Fruit fly (Drosophila melanogaster) whole organism, pupa: ENCODE results near the gene CG4572.

Experiments used
- CG10348 ChIP-seq: fragments of 200-800 bp; sonication (Bioruptor generic); IDR thresholded peaks from 2 replicates; pipeline ENCODE4 v1.3.6; 2022; ENCODE audit warnings: missing biosample characterization, missing genetic modification characterization
- CG14655 ChIP-seq: fragments of 200-800 bp; sonication (Bioruptor generic); optimal IDR thresholded peaks from 3 replicates; lab custom pipeline; 2017; ENCODE audit warnings: mild to moderate bottlenecking, missing biosample characterization, missing genetic modification reagents, missing genetic modification characterization
- CG32121 ChIP-seq: fragments of 200-800 bp; sonication (Bioruptor generic); IDR thresholded peaks from 2 replicates; pipeline ENCODE4 v1.3.6; 2022; ENCODE audit warnings: missing biosample characterization, missing genetic modification characterization
- CG34367 ChIP-seq: fragments of 200-800 bp; sonication (Bioruptor generic); optimal IDR thresholded peaks from 2 replicates; lab custom pipeline; 2018; ENCODE audit warnings: missing biosample characterization, mild to moderate bottlenecking, missing genetic modification characterization
- CG8159 ChIP-seq: fragments of 200-800 bp; sonication (Bioruptor generic); optimal IDR thresholded peaks from 3 replicates; lab custom pipeline; 2018; ENCODE audit warnings: missing biosample characterization, mild to moderate bottlenecking, missing genetic modification characterization, moderate library complexity
- Ets98B ChIP-seq: fragments of 200-800 bp; sonication (Bioruptor generic); IDR thresholded peaks from 2 replicates; pipeline ENCODE4 v1.3.6; 2022; ENCODE audit warnings: missing biosample characterization, missing genetic modification characterization
- Pif1A ChIP-seq: fragments of 200-800 bp; sonication (Bioruptor generic); optimal IDR thresholded peaks from 3 replicates; lab custom pipeline; 2016; ENCODE audit warnings: missing biosample characterization, missing genetic modification characterization
- Pif1B ChIP-seq: fragments of 200-800 bp; sonication (Bioruptor generic); optimal IDR thresholded peaks from 3 replicates; lab custom pipeline; 2016; ENCODE audit warnings: missing biosample characterization, missing genetic modification characterization
- fd96Ca ChIP-seq: fragments of 200-800 bp; sonication (Bioruptor generic); IDR thresholded peaks from 3 replicates; pipeline ENCODE4 v1.3.6; 2022; ENCODE audit warnings: missing biosample characterization, missing genetic modification characterization
- gl ChIP-seq: fragments of 200-800 bp; sonication (Bioruptor generic); optimal IDR thresholded peaks from 2 replicates; lab custom pipeline; 2018; ENCODE audit warnings: missing biosample characterization, mild to moderate bottlenecking, missing genetic modification characterization
- rn ChIP-seq: fragments of 200-800 bp; sonication (Bioruptor generic); IDR thresholded peaks from 2 replicates; pipeline ENCODE4 v1.3.6; 2022; ENCODE audit warnings: missing biosample characterization, missing genetic modification characterization

DNA sequence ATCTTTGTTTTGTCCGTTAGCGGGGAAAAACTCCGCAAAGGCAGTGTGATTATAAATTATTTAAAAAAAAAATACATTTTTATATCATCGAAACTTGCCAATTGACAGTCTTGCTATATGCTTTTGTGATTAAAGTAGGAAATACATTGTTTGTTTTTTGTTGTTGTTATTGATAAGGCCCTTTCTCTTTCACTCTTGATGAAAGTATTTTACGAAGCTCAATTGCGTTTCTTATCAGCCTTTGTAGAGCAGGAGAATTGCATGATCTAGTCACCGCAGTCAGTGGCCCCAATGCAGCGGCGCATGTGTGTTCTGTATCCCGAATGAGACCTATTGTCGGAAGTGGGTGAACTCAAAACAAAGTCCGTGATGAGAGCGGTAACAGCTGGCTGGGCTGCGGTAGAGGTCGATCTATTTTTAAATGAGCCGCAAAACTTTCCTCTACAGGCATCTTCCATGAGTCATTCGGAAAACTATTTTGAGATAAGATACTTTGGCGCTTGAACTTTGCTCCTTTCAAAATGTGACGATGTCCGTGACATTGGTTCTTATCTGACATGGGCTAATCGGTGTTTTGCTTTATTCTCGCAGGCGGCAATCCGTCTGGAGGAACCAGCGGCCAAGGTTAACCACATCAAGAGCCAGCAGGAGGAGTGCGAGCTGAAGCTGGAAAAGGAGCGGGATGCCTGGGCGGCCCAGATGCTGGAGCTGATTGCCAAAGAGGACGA is 46.3 kb upstream of the CG4572 start:
- TF ChIP-seq Pif1A (GFP tag; lab: Kevin White, UChicago) (peak; percentile 45), gl (tag; lab: Kevin White, UChicago) (peak; percentile 36), CG10348 (GFP tag; lab: Robert Waterston, UW) (no peak), Pif1B (GFP tag; lab: Kevin White, UChicago) (peak; percentile 40), CG8159 (tag; lab: Kevin White, UChicago) (no peak), Ets98B (GFP tag; lab: Robert Waterston, UW) (no peak), CG34367 (no peak), rn (GFP tag; lab: Robert Waterston, UW) (no peak), CG32121 (GFP tag; lab: Robert Waterston, UW) (no peak), fd96Ca (GFP tag; lab: Robert Waterston, UW) (no peak), CG14655 (GFP tag; lab: Kevin White, UChicago) (peak; percentile 45)
